Fruit fly (Drosophila melanogaster) whole organism, embryonic: ENCODE results near the gene Ctr1A.
A peak's percentile ranks its signal among the peaks of the same experiment; 100 is the strongest.

ENCODE experiments used
- CG10209 ChIP-seq: fragments of 200-800 bp; sonication (Bioruptor generic); optimal IDR thresholded peaks from 3 replicates; lab custom pipeline; 2017; ENCODE audit warnings: missing biosample characterization, mild to moderate bottlenecking, missing genetic modification characterization, missing genetic modification reagents
- CG1529 ChIP-seq: fragments of 200-800 bp; sonication (Bioruptor generic); optimal IDR thresholded peaks from 3 replicates; lab custom pipeline; 2018; ENCODE audit warnings: missing biosample characterization, missing genetic modification characterization
- CG18764 ChIP-seq: fragments of 200-800 bp; sonication (Bioruptor generic); optimal IDR thresholded peaks from 3 replicates; lab custom pipeline; 2016; ENCODE audit warnings: missing biosample characterization, missing genetic modification characterization
- CG2202 ChIP-seq: fragments of 200-800 bp; sonication (Bioruptor generic); optimal IDR thresholded peaks from 2 replicates; lab custom pipeline; 2018; ENCODE audit warnings: missing biosample characterization, mild to moderate bottlenecking, missing genetic modification characterization
- CG30403 ChIP-seq: fragments of 200-800 bp; sonication (Bioruptor generic); optimal IDR thresholded peaks from 3 replicates; lab custom pipeline; 2016; ENCODE audit warnings: missing biosample characterization, missing genetic modification characterization
- CG32772 ChIP-seq: fragments of 200-800 bp; sonication (Bioruptor generic); IDR thresholded peaks from 2 replicates; pipeline ENCODE4 v1.3.6; 2022; ENCODE audit warnings: missing biosample characterization, missing genetic modification characterization
- CG34376 ChIP-seq: fragments of 200-800 bp; sonication (Bioruptor generic); optimal IDR thresholded peaks from 2 replicates; lab custom pipeline; 2018; ENCODE audit warnings: missing biosample characterization, mild to moderate bottlenecking, missing genetic modification characterization
- CG4404 ChIP-seq: fragments of 200-800 bp; sonication (Bioruptor generic); IDR thresholded peaks from 2 replicates; pipeline ENCODE4 v1.3.6; 2022; ENCODE audit warnings: missing biosample characterization, missing genetic modification characterization
- CG5953 ChIP-seq: fragments of 200-800 bp; sonication (Bioruptor generic); IDR thresholded peaks from 2 replicates; pipeline ENCODE4 v1.3.6; 2022; ENCODE audit warnings: missing biosample characterization, missing genetic modification characterization
- CG6683 ChIP-seq: fragments of 200-800 bp; sonication (Bioruptor generic); optimal IDR thresholded peaks from 2 replicates; lab custom pipeline; 2017; ENCODE audit warnings: missing biosample characterization, mild to moderate bottlenecking, missing genetic modification characterization, missing genetic modification reagents
- CG9437 ChIP-seq: fragments of 200-800 bp; sonication (Bioruptor generic); optimal IDR thresholded peaks from 2 replicates; lab custom pipeline; 2018; ENCODE audit warnings: missing biosample characterization, mild to moderate bottlenecking, missing genetic modification characterization
- CG9932 ChIP-seq: fragments of 200-800 bp; sonication (Bioruptor generic); IDR thresholded peaks from 2 replicates; pipeline ENCODE4 v1.3.6; 2022; ENCODE audit warnings: missing biosample characterization, missing genetic modification characterization
- Camta ChIP-seq: fragments of 200-800 bp; sonication (Bioruptor generic); optimal IDR thresholded peaks from 2 replicates; lab custom pipeline; 2016; ENCODE audit warnings: missing biosample characterization, missing genetic modification characterization
- Deaf1 ChIP-seq: fragments of 200-800 bp; optimal IDR thresholded peaks from 3 replicates; lab custom pipeline; 2019; ENCODE audit warnings: missing biosample characterization, mild to moderate bottlenecking, missing genetic modification characterization, moderate library complexity
- ERR ChIP-seq: fragments of 200-800 bp; sonication (Bioruptor generic); optimal IDR thresholded peaks from 2 replicates; lab custom pipeline; 2016; ENCODE audit warnings: missing biosample characterization, missing genetic modification characterization
- Hand ChIP-seq: fragments of 200-800 bp; sonication (Bioruptor generic); optimal IDR thresholded peaks from 2 replicates; lab custom pipeline; 2017; ENCODE audit warnings: mild to moderate bottlenecking, missing biosample characterization, missing genetic modification reagents, missing genetic modification characterization
- Hey ChIP-seq: fragments of 200-800 bp; sonication (Bioruptor generic); optimal IDR thresholded peaks from 3 replicates; lab custom pipeline; 2018; ENCODE audit warnings: missing biosample characterization, mild to moderate bottlenecking, missing genetic modification characterization
- Hmr ChIP-seq: fragments of 200-800 bp; sonication (Bioruptor generic); optimal IDR thresholded peaks from 3 replicates; lab custom pipeline; 2017; ENCODE audit warnings: mild to moderate bottlenecking, missing biosample characterization, missing genetic modification reagents, missing genetic modification characterization
- Kr ChIP-seq: fragments of 200-800 bp; sonication (Bioruptor generic); optimal IDR thresholded peaks from 2 replicates; lab custom pipeline; 2017; ENCODE audit warnings: missing biosample characterization, mild to moderate bottlenecking, missing genetic modification characterization
- Lhr ChIP-seq: fragments of 200-800 bp; sonication (Bioruptor generic); optimal IDR thresholded peaks from 3 replicates; lab custom pipeline; 2017; ENCODE audit warnings: mild to moderate bottlenecking, missing biosample characterization, missing genetic modification reagents, missing genetic modification characterization
- MESR4 ChIP-seq: fragments of 200-800 bp; sonication (Bioruptor generic); optimal IDR thresholded peaks from 2 replicates; lab custom pipeline; 2018; ENCODE audit warnings: missing biosample characterization, mild to moderate bottlenecking, missing genetic modification characterization, moderate library complexity
- Max ChIP-seq: fragments of 200-800 bp; sonication (Bioruptor generic); optimal IDR thresholded peaks from 2 replicates; lab custom pipeline; 2016; ENCODE audit warnings: missing biosample characterization, mild to moderate bottlenecking, missing genetic modification characterization
- Optix ChIP-seq: fragments of 200-800 bp; sonication (Bioruptor generic); IDR thresholded peaks from 3 replicates; pipeline ENCODE4 v1.3.6; 2022; ENCODE audit warnings: missing biosample characterization, missing genetic modification characterization
- Poxn ChIP-seq: fragments of 200-800 bp; sonication (Bioruptor generic); IDR thresholded peaks from 2 replicates; pipeline ENCODE4 v1.3.6; 2022; ENCODE audit warnings: missing biosample characterization, missing genetic modification characterization
- ab ChIP-seq: fragments of 200-800 bp; sonication (Bioruptor generic); optimal IDR thresholded peaks from 2 replicates; lab custom pipeline; 2016; ENCODE audit warnings: missing biosample characterization, missing genetic modification characterization
- bcd ChIP-seq: fragments of 200-800 bp; sonication (Bioruptor generic); optimal IDR thresholded peaks from 2 replicates; lab custom pipeline; 2017; ENCODE audit warnings: missing biosample characterization, mild to moderate bottlenecking, missing genetic modification characterization
- bowl ChIP-seq: fragments of 200-800 bp; sonication (Bioruptor generic); IDR thresholded peaks from 2 replicates; pipeline ENCODE4 v1.3.6; 2022; ENCODE audit warnings: missing biosample characterization, missing genetic modification characterization
- da ChIP-seq: fragments of 200-800 bp; sonication (Bioruptor generic); optimal IDR thresholded peaks from 2 replicates; lab custom pipeline; 2016; ENCODE audit warnings: missing biosample characterization, missing genetic modification characterization
- emc ChIP-seq: fragments of 200-800 bp; sonication (Bioruptor generic); optimal IDR thresholded peaks from 2 replicates; lab custom pipeline; 2016; ENCODE audit warnings: missing biosample characterization, missing genetic modification characterization
- eve ChIP-seq, 2 experiments: fragments of >200 bp; optimal IDR thresholded peaks; 2 replicates each; lab custom pipeline; 2017; ENCODE audit warnings: missing biosample characterization in 2 of 2, missing genetic modification characterization in 2 of 2
- ewg ChIP-seq: fragments of 200-800 bp; sonication (Bioruptor generic); optimal IDR thresholded peaks from 3 replicates; lab custom pipeline; 2017; ENCODE audit warnings: mild to moderate bottlenecking, missing biosample characterization, missing genetic modification reagents, missing genetic modification characterization
- gfzf ChIP-seq: fragments of 200-800 bp; sonication (Bioruptor generic); optimal IDR thresholded peaks from 2 replicates; lab custom pipeline; 2016; ENCODE audit warnings: missing biosample characterization, mild to moderate bottlenecking, missing genetic modification characterization, moderate library complexity
- her ChIP-seq: fragments of 200-800 bp; sonication (Bioruptor generic); optimal IDR thresholded peaks from 2 replicates; lab custom pipeline; 2016; ENCODE audit warnings: missing biosample characterization, missing genetic modification characterization
- inv ChIP-seq: fragments of 200-800 bp; sonication (Bioruptor generic); IDR thresholded peaks from 2 replicates; pipeline ENCODE4 v1.3.6; 2022; ENCODE audit warnings: missing biosample characterization, missing genetic modification characterization; ENCODE audit not compliant: partially characterized antibody
- jigr1 ChIP-seq: fragments of 200-800 bp; sonication (Bioruptor generic); IDR thresholded peaks from 3 replicates; pipeline ENCODE4 v1.3.6; 2022; ENCODE audit warnings: missing biosample characterization, missing genetic modification characterization
- kni ChIP-seq: fragments of 200-800 bp; sonication (Bioruptor generic); optimal IDR thresholded peaks from 3 replicates; lab custom pipeline; 2017; ENCODE audit warnings: mild to moderate bottlenecking, missing biosample characterization, missing genetic modification reagents, missing genetic modification characterization
- knrl ChIP-seq: fragments of 200-800 bp; sonication (Bioruptor generic); IDR thresholded peaks from 3 replicates; pipeline ENCODE4 v1.3.6; 2022; ENCODE audit warnings: missing biosample characterization, missing genetic modification characterization; ENCODE audit not compliant: partially characterized antibody
- lilli ChIP-seq: fragments of 200-800 bp; sonication (Bioruptor generic); optimal IDR thresholded peaks from 3 replicates; lab custom pipeline; 2016; ENCODE audit warnings: missing biosample characterization, missing genetic modification characterization
- luna ChIP-seq: fragments of 200-800 bp; sonication (Bioruptor generic); optimal IDR thresholded peaks from 2 replicates; lab custom pipeline; 2016; ENCODE audit warnings: missing biosample characterization, missing genetic modification characterization
- pb ChIP-seq: fragments of 200-800 bp; sonication (Bioruptor generic); optimal IDR thresholded peaks from 3 replicates; lab custom pipeline; 2016; ENCODE audit warnings: missing biosample characterization, missing genetic modification characterization
- pros ChIP-seq: fragments of 200-800 bp; sonication (Bioruptor generic); optimal IDR thresholded peaks from 3 replicates; lab custom pipeline; 2019; ENCODE audit warnings: missing biosample characterization, mild to moderate bottlenecking, missing genetic modification characterization, moderate library complexity
- pum ChIP-seq: fragments of 200-800 bp; sonication (Bioruptor generic); optimal IDR thresholded peaks from 2 replicates; lab custom pipeline; 2016; ENCODE audit warnings: missing biosample characterization, missing genetic modification characterization
- run ChIP-seq: fragments of 200-800 bp; sonication (Bioruptor generic); optimal IDR thresholded peaks from 3 replicates; lab custom pipeline; 2018; ENCODE audit warnings: missing biosample characterization, mild to moderate bottlenecking, missing genetic modification characterization
- sim ChIP-seq: fragments of 200-800 bp; sonication (Bioruptor generic); IDR thresholded peaks from 2 replicates; pipeline ENCODE4 v1.3.6; 2022; ENCODE audit warnings: missing biosample characterization, missing genetic modification characterization
- slp2 ChIP-seq: fragments of 200-800 bp; sonication (Bioruptor generic); optimal IDR thresholded peaks from 2 replicates; lab custom pipeline; 2016; ENCODE audit warnings: missing biosample characterization, missing genetic modification characterization
- sqz ChIP-seq: fragments of 200-800 bp; sonication (Bioruptor generic); optimal IDR thresholded peaks from 3 replicates; lab custom pipeline; 2018; ENCODE audit warnings: missing biosample characterization, mild to moderate bottlenecking, missing genetic modification characterization
- sr ChIP-seq: fragments of 200-800 bp; sonication (Bioruptor generic); IDR thresholded peaks from 3 replicates; pipeline ENCODE4 v1.3.6; 2022; ENCODE audit warnings: missing biosample characterization, missing genetic modification characterization
- tio ChIP-seq: fragments of 200-800 bp; sonication (Bioruptor generic); optimal IDR thresholded peaks from 2 replicates; lab custom pipeline; 2017; ENCODE audit warnings: missing biosample characterization, missing genetic modification characterization, inconsistent platforms
- toy ChIP-seq: fragments of 200-800 bp; sonication (Bioruptor generic); IDR thresholded peaks from 2 replicates; pipeline ENCODE4 v1.3.6; 2022; ENCODE audit warnings: missing biosample characterization, missing genetic modification characterization
- trem ChIP-seq: fragments of 200-800 bp; optimal IDR thresholded peaks from 3 replicates; lab custom pipeline; 2019; ENCODE audit warnings: missing biosample characterization, mild to moderate bottlenecking, missing genetic modification characterization, moderate library complexity
- wdn ChIP-seq: fragments of 200-800 bp; sonication (Bioruptor generic); IDR thresholded peaks from 2 replicates; pipeline ENCODE4 v1.3.6; 2022; ENCODE audit warnings: missing biosample characterization, missing genetic modification characterization

Gene Ctr1A

dm6 chrX:6654198-6654831, 7.1 kb upstream of the Ctr1A start, which contains the start of the genes CG3226 and Cdc7 (continued):
- TF ChIP-seq Hey (tag; lab: Kevin White, UChicago) (peak; percentile 40), inv (peak; percentile 67), knrl (GFP tag; lab: Robert Waterston, UW) (peak; percentile 75), jigr1 (no peak), trem (tag; lab: Kevin White, UChicago) (peak; percentile 52), Hmr (GFP tag; lab: Kevin White, UChicago) (peak; percentile 93), Poxn (no peak), lilli (GFP tag; lab: Kevin White, UChicago) (peak; percentile 12), gfzf (GFP tag; lab: Kevin White, UChicago) (peak; percentile 83), CG4404 (GFP tag; lab: Robert Waterston, UW) (no peak), bowl (GFP tag; lab: Robert Waterston, UW) (no peak), pb (GFP tag; lab: Kevin White, UChicago) (peak; percentile 38), wdn (no peak), toy (GFP tag; lab: Robert Waterston, UW) (no peak), ERR (GFP tag; lab: Kevin White, UChicago) (no peak), kni (GFP tag; lab: Kevin White, UChicago) (peak; percentile 86), CG32772 (GFP tag; lab: Robert Waterston, UW) (no peak), emc (GFP tag; lab: Kevin White, UChicago) (peak; percentile 41), CG18764 (GFP tag; lab: Kevin White, UChicago) (peak; percentile 21), Camta (GFP tag; lab: Kevin White, UChicago) (peak; percentile 41), run (no peak), tio (GFP tag; lab: Kevin White, UChicago) (peak; percentile 51), CG9437 (GFP tag; lab: Kevin White, UChicago) (peak; percentile 69), pum (GFP tag; lab: Kevin White, UChicago) (no peak), Lhr (GFP tag; lab: Kevin White, UChicago) (peak; percentile 75), ab (GFP tag; lab: Kevin White, UChicago) (no peak), sim (GFP tag; lab: Robert Waterston, UW) (no peak), Optix (GFP tag; lab: Robert Waterston, UW) (no peak), bcd (GFP tag; lab: Kevin White, UChicago) (peak; percentile 83), CG6683 (GFP tag; lab: Kevin White, UChicago) (peak; percentile 59), Max (peak; percentile 71), CG30403 (GFP tag; lab: Kevin White, UChicago) (peak; percentile 66), CG10209 (GFP tag; lab: Kevin White, UChicago) (peak; percentile 74), Kr (no peak), CG1529 (GFP tag; lab: Kevin White, UChicago) (peak; percentile 62), luna (no peak), CG34376 (peak; percentile 93), her (GFP tag; lab: Kevin White, UChicago) (no peak), da (no peak), CG9932 (GFP tag; lab: Robert Waterston, UW) (peak; percentile 59), sqz (GFP tag; lab: Kevin White, UChicago) (peak; percentile 72), Deaf1 (tag; lab: Kevin White, UChicago) (no peak), ewg (GFP tag; lab: Kevin White, UChicago) (peak; percentile 60), sr (GFP tag; lab: Robert Waterston, UW) (peak; percentile 19; the same call in 1 of the 3 replicates), MESR4 (GFP tag; lab: Kevin White, UChicago) (peak; percentile 73), pros (no peak), slp2 (GFP tag; lab: Kevin White, UChicago) (peak; percentile 19), CG5953 (no peak), CG2202 (tag; lab: Kevin White, UChicago) (peak; percentile 58), Hand (GFP tag; lab: Kevin White, UChicago) (peak; percentile 65), eve (GFP tag; optimal IDR thresholded peaks at IDR 0.05; lab: Kevin White, UChicago) (no peak)
